Worm (Caenorhabditis elegans) whole organism, L4 larva: Measurements from ENCODE around the gene fbxa-181.
A peak's percentile ranks its signal among the peaks of the same experiment; 100 is the strongest.

ENCODE experiments used
- F37D6.2 ChIP-seq: sonication (generic microtip); optimal IDR thresholded peaks from 2 replicates; lab custom pipeline; 2016; ENCODE audit warnings: mild to moderate bottlenecking, missing genetic modification characterization, missing compliant biosample characterization
- F49E8.2 ChIP-seq: sonication (generic microtip); optimal IDR thresholded peaks from 2 replicates; lab custom pipeline; 2016; ENCODE audit warnings: missing compliant biosample characterization, mild to moderate bottlenecking, missing genetic modification characterization, borderline replicate concordance
- T20F7.1 ChIP-seq: fragments of 200-800 bp; sonication (Bioruptor generic); optimal IDR thresholded peaks from 2 replicates; lab custom pipeline; 2018; ENCODE audit warnings: mild to moderate bottlenecking, missing genetic modification characterization, missing compliant biosample characterization
- T26A8.4 ChIP-seq: fragments of 200-800 bp; sonication (Bioruptor generic); IDR thresholded peaks from 2 replicates; pipeline ENCODE4 v1.3.6; 2022; ENCODE audit warnings: missing genetic modification characterization, missing compliant biosample characterization
- Y5F2A.4 ChIP-seq: fragments of 200-800 bp; sonication (Bioruptor generic); optimal IDR thresholded peaks from 2 replicates; lab custom pipeline; 2018; ENCODE audit warnings: mild to moderate bottlenecking, missing genetic modification characterization, missing compliant biosample characterization
- aha-1 ChIP-seq: fragments of 150-350 bp; peaks from one replicate; lab custom pipeline; 2014; ENCODE audit warnings: missing biosample characterization, missing genetic modification characterization
- aly-2 ChIP-seq: sonication (generic microtip); optimal IDR thresholded peaks from 2 replicates; lab custom pipeline; 2018; ENCODE audit warnings: missing biosample characterization, missing genetic modification characterization
- ama-1 ChIP-seq: fragments of 150-350 bp; optimal IDR thresholded peaks from 2 replicates; lab custom pipeline; 2014; ENCODE audit warnings: inconsistent platforms, mixed read lengths
- ceh-28 ChIP-seq: fragments of 150-350 bp; optimal IDR thresholded peaks from 2 replicates; lab custom pipeline; 2014; ENCODE audit warnings: missing biosample characterization, missing genetic modification reagents, missing genetic modification characterization
- ceh-44 ChIP-seq: fragments of 200-800 bp; sonication (Bioruptor generic); IDR thresholded peaks from 2 replicates; pipeline ENCODE4 v1.3.6; 2022; ENCODE audit warnings: missing genetic modification reagents, missing genetic modification characterization, missing compliant biosample characterization
- ces-1 ChIP-seq: fragments of 150-350 bp; sonication (generic microtip); optimal IDR thresholded peaks from 4 replicates; lab custom pipeline; 2014; ENCODE audit warnings: missing biosample characterization, missing genetic modification reagents, missing genetic modification characterization
- daf-16 ChIP-seq, 3 experiments: sonication (generic microtip); optimal IDR thresholded peaks; 2 replicates each; lab custom pipeline; 2016 to 2017; ENCODE audit warnings: missing genetic modification characterization in 3 of 3, missing genetic modification reagents in 3 of 3, mild to moderate bottlenecking in 2 of 3, missing compliant biosample characterization in 2 of 3, missing biosample characterization in 1 of 3, moderate library complexity in 1 of 3
- dmd-6 ChIP-seq: fragments of 200-800 bp; sonication (Bioruptor generic); IDR thresholded peaks from 2 replicates; pipeline ENCODE4 v1.3.6; 2022; ENCODE audit warnings: missing genetic modification reagents, missing genetic modification characterization, missing compliant biosample characterization
- dmd-9 ChIP-seq: fragments of 200-800 bp; sonication (Bioruptor generic); IDR thresholded peaks from 2 replicates; pipeline ENCODE4 v1.3.6; 2022; ENCODE audit warnings: missing genetic modification reagents, missing genetic modification characterization, missing compliant biosample characterization
- dpl-1 ChIP-seq: fragments of 150-350 bp; optimal IDR thresholded peaks from 2 replicates; lab custom pipeline; 2014; ENCODE audit warnings: missing biosample characterization, missing genetic modification reagents, missing genetic modification characterization
- fkh-10 ChIP-seq: fragments of 150-350 bp; optimal IDR thresholded peaks from 2 replicates; lab custom pipeline; 2014; ENCODE audit warnings: missing biosample characterization, missing genetic modification reagents, missing genetic modification characterization
- fos-1 ChIP-seq: fragments of 150-350 bp; optimal IDR thresholded peaks from 2 replicates; lab custom pipeline; 2014; ENCODE audit warnings: missing biosample characterization, missing genetic modification characterization
- hlh-11 ChIP-seq: fragments of 200-800 bp; sonication (Bioruptor generic); optimal IDR thresholded peaks from 2 replicates; lab custom pipeline; 2018; ENCODE audit warnings: mild to moderate bottlenecking, missing genetic modification characterization, missing compliant biosample characterization
- hmg-1.1 ChIP-seq: fragments of 200-800 bp; sonication (Bioruptor generic); IDR thresholded peaks from 2 replicates; pipeline ENCODE4 v1.3.6; 2022; ENCODE audit warnings: missing genetic modification reagents, missing genetic modification characterization, missing compliant biosample characterization
- lin-13 ChIP-seq: fragments of 150-350 bp; optimal IDR thresholded peaks from 2 replicates; lab custom pipeline; 2014; ENCODE audit warnings: missing biosample characterization, missing genetic modification reagents, missing genetic modification characterization
- lin-29 ChIP-seq: fragments of 200-800 bp; sonication (Bioruptor generic); IDR thresholded peaks from 2 replicates; pipeline ENCODE4 v1.3.6; 2022; ENCODE audit warnings: missing genetic modification reagents, missing genetic modification characterization, missing compliant biosample characterization
- lin-38 ChIP-seq: fragments of 200-800 bp; sonication (Bioruptor generic); IDR thresholded peaks from 2 replicates; pipeline ENCODE4 v1.3.6; 2022; ENCODE audit warnings: missing genetic modification reagents, missing genetic modification characterization, missing compliant biosample characterization
- lin-39 ChIP-seq: fragments of 150-350 bp; optimal IDR thresholded peaks from 2 replicates; lab custom pipeline; 2014; ENCODE audit warnings: missing biosample characterization, missing genetic modification reagents, missing genetic modification characterization
- lir-3 ChIP-seq: sonication (generic microtip); optimal IDR thresholded peaks from 2 replicates; lab custom pipeline; 2016; ENCODE audit warnings: mild to moderate bottlenecking, missing genetic modification characterization, missing compliant biosample characterization
- madf-5 ChIP-seq, 2 experiments: fragments of 200-800 bp; sonication (Bioruptor generic); IDR thresholded peaks; 2 replicates each; pipeline ENCODE4 v1.3.6; 2022; ENCODE audit warnings: missing compliant biosample characterization in 2 of 2, missing genetic modification characterization in 2 of 2
- madf-9 ChIP-seq: fragments of 200-800 bp; sonication (Bioruptor generic); conservative IDR thresholded peaks from 2 replicates; pipeline ENCODE4 v1.3.6; 2022; ENCODE audit warnings: missing genetic modification reagents, missing genetic modification characterization, missing compliant biosample characterization
- mdl-1 ChIP-seq, 2 experiments: fragments of 150-350 bp in 1 of 2; sonication (generic microtip) in 1 of 2; optimal IDR thresholded peaks; 2 replicates each; lab custom pipeline; 2014 to 2017; ENCODE audit warnings: missing biosample characterization in 2 of 2, missing genetic modification characterization in 2 of 2
- mep-1 ChIP-seq: fragments of 150-350 bp; sonication (generic microtip); optimal IDR thresholded peaks from 3 replicates; lab custom pipeline; 2014; ENCODE audit warnings: missing biosample characterization, missing genetic modification characterization
- mes-2 ChIP-seq: sonication (generic microtip); optimal IDR thresholded peaks from 2 replicates; lab custom pipeline; 2016; ENCODE audit warnings: missing genotype, mild to moderate bottlenecking, missing genetic modification characterization, missing compliant biosample characterization; ENCODE audit not compliant: poor library complexity, severe bottlenecking
- nhr-25 ChIP-seq: sonication (generic microtip); optimal IDR thresholded peaks from 2 replicates; lab custom pipeline; 2017; ENCODE audit warnings: missing genetic modification characterization, mild to moderate bottlenecking, missing compliant biosample characterization, antibody characterized with exemption, moderate library complexity, borderline replicate concordance; ENCODE audit not compliant: insufficient read depth
- nhr-28 ChIP-seq: fragments of 150-350 bp; optimal IDR thresholded peaks from 2 replicates; lab custom pipeline; 2014; ENCODE audit warnings: missing biosample characterization, missing genetic modification characterization
- nhr-41 ChIP-seq: fragments of 200-800 bp; sonication (Bioruptor generic); IDR thresholded peaks from 2 replicates; pipeline ENCODE4 v1.3.6; 2022; ENCODE audit warnings: missing genetic modification reagents, missing genetic modification characterization, missing compliant biosample characterization
- nhr-48 ChIP-seq: sonication (generic microtip); optimal IDR thresholded peaks from 2 replicates; lab custom pipeline; 2016; ENCODE audit warnings: mild to moderate bottlenecking, missing genetic modification characterization, missing compliant biosample characterization
- nhr-76 ChIP-seq: fragments of 150-350 bp; optimal IDR thresholded peaks from 2 replicates; lab custom pipeline; 2014; ENCODE audit warnings: missing biosample characterization, missing genetic modification characterization
- nhr-77 ChIP-seq: fragments of 150-350 bp; optimal IDR thresholded peaks from 2 replicates; lab custom pipeline; 2014; ENCODE audit warnings: missing biosample characterization, missing genetic modification characterization
- pha-4 ChIP-seq, 2 experiments: fragments of 150-350 bp in 1 of 2; fragments of 200-800 bp in 1 of 2; sonication (Bioruptor generic) in 1 of 2; IDR thresholded peaks in 1 of 2; optimal IDR thresholded peaks in 1 of 2; 2 replicates each; pipeline versions ENCODE4 v1.3.6 to Lab custom; 2014 to 2022; ENCODE audit warnings: missing genetic modification characterization in 2 of 2, missing genetic modification reagents in 2 of 2, missing biosample characterization in 1 of 2, missing compliant biosample characterization in 1 of 2
- php-3 ChIP-seq: fragments of 200-800 bp; sonication (Bioruptor generic); IDR thresholded peaks from 2 replicates; pipeline ENCODE4 v1.3.6; 2022; ENCODE audit warnings: missing genetic modification reagents, missing genetic modification characterization, missing compliant biosample characterization
- pqm-1 ChIP-seq: sonication (generic microtip); optimal IDR thresholded peaks from 2 replicates; lab custom pipeline; 2017; ENCODE audit warnings: missing biosample characterization, missing genetic modification characterization
- rbr-2 ChIP-seq: sonication (generic microtip); optimal IDR thresholded peaks from 2 replicates; lab custom pipeline; 2016; ENCODE audit warnings: missing genotype, missing genetic modification characterization, missing compliant biosample characterization
- snpc-4 ChIP-seq: fragments of 150-350 bp; optimal IDR thresholded peaks from 2 replicates; lab custom pipeline; 2014; ENCODE audit warnings: missing biosample characterization, missing genetic modification characterization
- unc-62 ChIP-seq, 3 experiments: fragments of 150-350 bp in 1 of 3; sonication (generic microtip); optimal IDR thresholded peaks in 2 of 3; peaks in 1 of 3; 1 replicate in 1 of 3; 2 replicates in 2 of 3; lab custom pipeline; 2014 to 2017; ENCODE audit warnings: missing biosample characterization in 3 of 3, missing genetic modification characterization in 3 of 3, missing genetic modification reagents in 3 of 3, missing genotype in 1 of 3
- zfp-2 ChIP-seq: sonication (generic microtip); optimal IDR thresholded peaks from 2 replicates; lab custom pipeline; 2016; ENCODE audit warnings: mild to moderate bottlenecking, missing genetic modification characterization, missing compliant biosample characterization
- zfp-3 ChIP-seq: fragments of 200-800 bp; sonication (Bioruptor generic); conservative IDR thresholded peaks from 2 replicates; pipeline ENCODE4 v1.3.6; 2022; ENCODE audit warnings: missing genetic modification reagents, missing genetic modification characterization, missing compliant biosample characterization
- ztf-11 ChIP-seq: fragments of 150-350 bp; optimal IDR thresholded peaks from 2 replicates; lab custom pipeline; 2014; ENCODE audit warnings: missing biosample characterization, missing genetic modification characterization

fbxa-181 gene

ce11 chrV:13744901-13745300 is 19.2 kb downstream of the fbxa-181 start, which contains the start of gene F35E12.9 (continued):
- no peak for TF ChIP-seq zfp-2 (tag; lab: Kevin White, UChicago)
- no peak for TF ChIP-seq fos-1 (tag; lab: Kevin White, UChicago)
- no peak for TF ChIP-seq madf-9 (GFP tag; lab: Robert Waterston, UW)
- peak; percentile 59 for TF ChIP-seq hlh-11 (tag; lab: Kevin White, UChicago)
- TF ChIP-seq mdl-1 (tag; optimal IDR thresholded peaks at IDR 0.05; lab: Kevin White, UChicago): no peak
- TF ChIP-seq zfp-3: no peak
- no peak for TF ChIP-seq pha-4 (GFP tag; IDR thresholded peaks at IDR 0.05; lab: Robert Waterston, UW)
- no peak for TF ChIP-seq pha-4 (tag; optimal IDR thresholded peaks at IDR 0.05; lab: Kevin White, UChicago)
- no peak for TF ChIP-seq F37D6.2 (tag; lab: Kevin White, UChicago)
- TF ChIP-seq dmd-9 (GFP tag; lab: Robert Waterston, UW): no peak
- TF ChIP-seq nhr-48: peak; percentile 33
- TF ChIP-seq snpc-4: no peak
- TF ChIP-seq lin-38 (GFP tag; lab: Robert Waterston, UW): no peak
- peak; percentile 78 for TF ChIP-seq php-3 (GFP tag; lab: Robert Waterston, UW)
- TF ChIP-seq F49E8.2 (tag; lab: Kevin White, UChicago): no peak
- TF ChIP-seq ama-1 (lab: Kevin White, UChicago): no peak
- no peak for TF ChIP-seq Y5F2A.4
- TF ChIP-seq, all 104 proteins: peak for 14

ce11 chrV:13748658-13749057 is 23.0 kb downstream of the fbxa-181 start, which contains the start of gene F35E12.10:
Gene F35E12.10 (minus strand): TSS chrV:13748758.
- TF ChIP-seq F37D6.2 (tag; lab: Kevin White, UChicago) (no peak), lin-39 (tag; lab: Kevin White, UChicago) (no peak), madf-5 (GFP tag; IDR thresholded peaks at IDR 0.05; lab: Robert Waterston, UW) (no peak), aha-1 (peak; percentile 69), lin-38 (GFP tag; lab: Robert Waterston, UW) (no peak), unc-62 (GFP tag; optimal IDR thresholded peaks at IDR 0.05 in 1 of 2; lab: Kevin White, UChicago) (peak in 1 of 2 experiments; percentile 37), unc-62 (tag; optimal IDR thresholded peaks at IDR 0.05; lab: Kevin White, UChicago) (no peak), ceh-44 (GFP tag; lab: Robert Waterston, UW) (no peak), nhr-48 (no peak), ztf-11 (tag; lab: Kevin White, UChicago) (no peak)
- TF ChIP-seq, all 104 proteins: peak for 2

- TF ChIP-seq dmd-6 (peak; percentile 65), lin-13 (GFP tag; lab: Kevin White, UChicago) (no peak), pqm-1 (tag; lab: Kevin White, UChicago) (peak; percentile 51), rbr-2 (tag; lab: Kevin White, UChicago) (no peak), fkh-10 (GFP tag; lab: Kevin White, UChicago) (no peak), hlh-11 (tag; lab: Kevin White, UChicago) (peak; percentile 7), php-3 (GFP tag; lab: Robert Waterston, UW) (0 out of 2 replicates have a peak, but pooled peaks have one; percentile 30), daf-16 (GFP tag; optimal IDR thresholded peaks at IDR 0.05; lab: Kevin White, UChicago) (no peak), daf-16 (tag; optimal IDR thresholded peaks at IDR 0.05; lab: Kevin White, UChicago) (peak; percentile 63), lin-29 (no peak), nhr-77 (tag; lab: Kevin White, UChicago) (peak; percentile 28), nhr-28 (peak; percentile 0), mes-2 (tag; lab: Kevin White, UChicago) (no peak)
These were observed 26.1 kb downstream of the fbxa-181 start, which contains the start of gene cld-9 for ce11 chrV:13751811-13752210. Gene cld-9 (minus strand): TSS chrV:13751891.

- TF ChIP-seq aly-2 (no peak), ces-1 (GFP tag; lab: Kevin White, UChicago) (no peak), ceh-28 (tag; lab: Kevin White, UChicago) (no peak), hmg-1.1 (GFP tag; lab: Robert Waterston, UW) (no peak), T20F7.1 (GFP tag; lab: Kevin White, UChicago) (no peak), T26A8.4 (no peak), zfp-3 (no peak), dmd-9 (GFP tag; lab: Robert Waterston, UW) (no peak), nhr-41 (GFP tag; lab: Robert Waterston, UW) (no peak), mep-1 (no peak), dpl-1 (GFP tag; lab: Kevin White, UChicago) (no peak), lir-3 (tag; lab: Kevin White, UChicago) (no peak), nhr-76 (tag; lab: Kevin White, UChicago) (no peak), dmd-6 (no peak), pha-4 (GFP tag; IDR thresholded peaks at IDR 0.05; lab: Robert Waterston, UW) (no peak), pha-4 (tag; optimal IDR thresholded peaks at IDR 0.05; lab: Kevin White, UChicago) (no peak), unc-62 (GFP tag; optimal IDR thresholded peaks at IDR 0.05 in 1 of 2; lab: Kevin White, UChicago) (no peak), unc-62 (tag; optimal IDR thresholded peaks at IDR 0.05; lab: Kevin White, UChicago) (no peak), nhr-25 (tag; lab: Kevin White, UChicago) (no peak)
These were observed 27.8 kb downstream of the fbxa-181 start, which contains the start of gene F20G2.1 for ce11 chrV:13753481-13753880. Gene F20G2.1 (minus strand): TSS chrV:13753581.
